Worm (Caenorhabditis elegans) whole organism, L1 larva: Measurements from ENCODE around the gene cuc-1.

Source experiments
- ama-1 ChIP-seq: fragments of 150-350 bp; optimal IDR thresholded peaks from 2 replicates; lab custom pipeline; 2014
- blmp-1 ChIP-seq: fragments of 150-350 bp; optimal IDR thresholded peaks from 2 replicates; lab custom pipeline; 2014; ENCODE audit warnings: missing biosample characterization, missing genetic modification characterization
- ces-1 ChIP-seq: fragments of 150-350 bp; optimal IDR thresholded peaks from 2 replicates; lab custom pipeline; 2014; ENCODE audit warnings: missing biosample characterization, missing genetic modification reagents, missing genetic modification characterization
- elt-3 ChIP-seq, 6 experiments: fragments of 150-350 bp in 1 of 6; sonication (generic microtip); optimal IDR thresholded peaks; 2 replicates each; lab custom pipeline; 2017 to 2018; ENCODE audit warnings: missing biosample characterization in 6 of 6, missing genetic modification characterization in 6 of 6, inconsistent platforms in 1 of 6
- ets-5 ChIP-seq: fragments of 200-800 bp; sonication (Bioruptor generic); IDR thresholded peaks from 2 replicates; pipeline ENCODE4 v1.3.6; 2022; ENCODE audit warnings: missing genetic modification characterization, missing compliant biosample characterization
- lin-15B ChIP-seq: fragments of 150-350 bp; sonication (generic microtip); optimal IDR thresholded peaks from 3 replicates; lab custom pipeline; 2014; ENCODE audit warnings: missing biosample characterization, missing genetic modification characterization
- lin-39 ChIP-seq: fragments of 150-350 bp; optimal IDR thresholded peaks from 2 replicates; lab custom pipeline; 2014; ENCODE audit warnings: missing biosample characterization, missing genetic modification reagents, missing genetic modification characterization
- nhr-28 ChIP-seq: fragments of 150-350 bp; optimal IDR thresholded peaks from 2 replicates; lab custom pipeline; 2014; ENCODE audit warnings: missing biosample characterization, missing genetic modification characterization
- nhr-77 ChIP-seq: fragments of 150-350 bp; optimal IDR thresholded peaks from 2 replicates; lab custom pipeline; 2014; ENCODE audit warnings: missing biosample characterization, missing genetic modification characterization
- ztf-11 ChIP-seq, 2 experiments: sonication (generic microtip); optimal IDR thresholded peaks; 2 replicates each; lab custom pipeline; 2016 to 2017; ENCODE audit warnings: missing genetic modification characterization in 2 of 2, missing biosample characterization in 1 of 2, missing compliant biosample characterization in 1 of 2

- no peak for TF ChIP-seq lin-39 (tag; lab: Kevin White, UChicago)
- no peak for TF ChIP-seq lin-15B (tag; lab: Kevin White, UChicago)
- no peak for TF ChIP-seq nhr-28
- no peak for TF ChIP-seq ces-1 (GFP tag; lab: Kevin White, UChicago)
- no peak for TF ChIP-seq ets-5 (GFP tag; lab: Robert Waterston, UW)
- TF ChIP-seq blmp-1 (tag; lab: Kevin White, UChicago), result peak; percentile 51
- TF ChIP-seq nhr-77 (tag; lab: Kevin White, UChicago), result no peak
- TF ChIP-seq elt-3 (tag; optimal IDR thresholded peaks at IDR 0.05; lab: Kevin White, UChicago), result peak in 1 of 6 experiments; percentile 17
- no peak for TF ChIP-seq ama-1 (lab: Kevin White, UChicago)
- TF ChIP-seq ztf-11 (tag; optimal IDR thresholded peaks at IDR 0.05; lab: Kevin White, UChicago), result no peak
Observed at ce11 chrIII:7828576-7829461, 32.0 kb downstream of the cuc-1 start, which contains the start of the genes egl-45 and kcmf-1.
